Worm (Caenorhabditis elegans): ENCODE measurements around the gene abts-2.

DNA sequence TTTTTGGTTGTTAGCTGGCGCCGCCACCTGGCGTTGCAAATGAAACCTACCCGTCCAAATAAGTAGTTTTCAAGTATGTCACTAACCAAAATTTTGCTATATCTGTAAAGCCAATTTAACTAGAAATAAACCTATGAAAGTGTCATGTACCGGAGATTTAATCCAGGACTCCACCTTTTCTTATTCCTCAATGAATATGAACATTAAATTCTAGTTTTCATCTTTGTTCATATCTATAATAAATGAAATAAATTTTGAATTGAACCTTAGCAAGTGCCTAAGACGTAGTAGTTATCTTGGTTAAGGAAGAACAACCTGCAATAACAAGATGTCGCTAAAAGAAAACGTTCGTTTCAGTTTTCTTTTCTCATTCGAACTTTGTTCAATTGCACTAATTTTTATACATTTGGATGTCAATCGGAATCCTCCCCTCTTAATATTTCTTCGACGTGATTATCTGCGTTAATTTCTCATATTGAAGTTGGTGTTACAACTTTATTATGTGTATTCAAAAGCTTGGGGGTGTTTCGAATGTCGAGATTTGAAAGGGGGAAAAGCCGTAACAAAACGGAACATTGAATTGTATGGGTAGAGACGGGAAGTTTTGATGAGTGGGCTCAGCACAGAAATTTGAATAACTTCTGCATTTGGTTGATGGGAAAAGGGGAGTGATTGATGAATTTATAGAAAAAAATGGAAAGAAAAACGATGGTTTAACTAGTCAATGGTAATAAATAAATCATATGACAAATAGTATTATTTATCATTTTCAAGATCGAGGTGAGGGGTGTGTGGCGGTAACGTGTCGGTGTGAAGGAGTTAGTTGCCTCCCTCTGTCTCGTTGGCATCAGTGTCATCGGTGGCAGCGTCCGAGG, 18.0 kb downstream of the abts-2 start:
- no peak for TF ChIP-seq W03F9.2 (tag; optimal IDR thresholded peaks at IDR 0.05)
- peak; percentile 7 for TF ChIP-seq him-1 (tag; optimal IDR thresholded peaks at IDR 0.05)

Measured in whole organism, L4/young adult.